Worm (Caenorhabditis elegans) whole organism, L4/young adult: ENCODE results near the gene srz-74.

ENCODE experiments used
- W03F9.2 ChIP-seq: fragments of 150-350 bp; optimal IDR thresholded peaks from 2 replicates; lab custom pipeline; 2014; ENCODE audit warnings: missing biosample characterization, missing genetic modification characterization
- him-1 ChIP-seq: sonication (generic microtip); optimal IDR thresholded peaks from 2 replicates; lab custom pipeline; 2016; ENCODE audit warnings: missing genotype, missing genetic modification reagents, missing genetic modification characterization, missing compliant biosample characterization

- TF ChIP-seq W03F9.2 (tag; lab: Kevin White, UChicago), result no peak
- no peak for TF ChIP-seq him-1 (tag; lab: Kevin White, UChicago)
Observed at ce11 chrIV:16280614-16281013, 48.6 kb upstream of the srz-74 start, which contains the start of gene clec-191.
